Worm (Caenorhabditis elegans) whole organism, L1 larva: Measurements from ENCODE around the gene sea-2.
A peak's percentile ranks its signal among the peaks of the same experiment; 100 is the strongest.

Source experiments
- C34B4.2 ChIP-seq: sonication (generic microtip); optimal IDR thresholded peaks from 2 replicates; lab custom pipeline; 2017; ENCODE audit warnings: mild to moderate bottlenecking, missing genetic modification characterization, missing compliant biosample characterization
- F16B12.6 ChIP-seq: fragments of 150-350 bp; optimal IDR thresholded peaks from 2 replicates; lab custom pipeline; 2014; ENCODE audit warnings: missing biosample characterization, missing genetic modification characterization
- Y116A8C.19 ChIP-seq: sonication (generic microtip); optimal IDR thresholded peaks from 2 replicates; lab custom pipeline; 2016; ENCODE audit warnings: missing compliant biosample characterization, missing genetic modification characterization, borderline replicate concordance
- ama-1 ChIP-seq: fragments of 150-350 bp; optimal IDR thresholded peaks from 2 replicates; lab custom pipeline; 2014
- ceh-8 ChIP-seq: fragments of 200-800 bp; sonication (Bioruptor generic); optimal IDR thresholded peaks from 2 replicates; lab custom pipeline; 2018; ENCODE audit warnings: mild to moderate bottlenecking, missing genetic modification characterization, moderate library complexity, missing compliant biosample characterization
- ceh-82 ChIP-seq, 3 experiments: fragments of 150-350 bp in 1 of 3; sonication (generic microtip) in 2 of 3; optimal IDR thresholded peaks; 2 replicates each; lab custom pipeline; 2014 to 2017; ENCODE audit warnings: missing biosample characterization in 3 of 3, missing genetic modification characterization in 3 of 3
- ceh-88 ChIP-seq: fragments of 200-800 bp; sonication (Bioruptor generic); IDR thresholded peaks from 2 replicates; pipeline ENCODE4 v1.3.6; 2022; ENCODE audit warnings: missing genetic modification characterization, missing compliant biosample characterization
- dpl-1 ChIP-seq, 3 experiments: fragments of 150-350 bp in 2 of 3; sonication (generic microtip) in 1 of 3; optimal IDR thresholded peaks; 2 replicates each; lab custom pipeline; 2014 to 2017; ENCODE audit warnings: missing biosample characterization in 3 of 3, missing genetic modification characterization in 3 of 3, missing genetic modification reagents in 3 of 3
- efl-1 ChIP-seq, 4 experiments: fragments of 150-350 bp; optimal IDR thresholded peaks in 3 of 4; peaks in 1 of 4; 1 replicate in 1 of 4; 2 replicates in 3 of 4; lab custom pipeline; 2014; ENCODE audit warnings: missing biosample characterization in 2 of 4, missing genetic modification characterization in 2 of 4, missing genetic modification reagents in 2 of 4
- efl-3 ChIP-seq: fragments of 200-800 bp; sonication (Bioruptor generic); optimal IDR thresholded peaks from 2 replicates; lab custom pipeline; 2018; ENCODE audit warnings: mild to moderate bottlenecking, missing genetic modification characterization, missing compliant biosample characterization
- egl-13 ChIP-seq: sonication (generic microtip); optimal IDR thresholded peaks from 2 replicates; lab custom pipeline; 2016; ENCODE audit warnings: missing genotype, missing genetic modification reagents, missing genetic modification characterization, missing compliant biosample characterization
- elt-2 ChIP-seq: sonication (generic microtip); optimal IDR thresholded peaks from 2 replicates; lab custom pipeline; 2016; ENCODE audit warnings: missing genetic modification characterization, mild to moderate bottlenecking, inconsistent platforms, missing compliant biosample characterization, missing genetic modification reagents
- fkh-10 ChIP-seq: sonication (generic microtip); optimal IDR thresholded peaks from 2 replicates; lab custom pipeline; 2017; ENCODE audit warnings: missing biosample characterization, missing genetic modification reagents, missing genetic modification characterization
- fkh-4 ChIP-seq: sonication (generic microtip); optimal IDR thresholded peaks from 2 replicates; lab custom pipeline; 2016; ENCODE audit warnings: missing compliant biosample characterization, missing genetic modification characterization, borderline replicate concordance
- fos-1 ChIP-seq: fragments of 150-350 bp; optimal IDR thresholded peaks from 2 replicates; lab custom pipeline; 2014; ENCODE audit warnings: missing biosample characterization, missing genetic modification characterization
- hlh-4 ChIP-seq: sonication (generic microtip); optimal IDR thresholded peaks from 2 replicates; lab custom pipeline; 2016; ENCODE audit warnings: mild to moderate bottlenecking, missing genetic modification characterization, missing compliant biosample characterization
- hpl-2 ChIP-seq: fragments of 150-350 bp; optimal IDR thresholded peaks from 2 replicates; lab custom pipeline; 2014; ENCODE audit warnings: missing biosample characterization, missing genetic modification reagents, missing genetic modification characterization
- irx-1 ChIP-seq: sonication (generic microtip); optimal IDR thresholded peaks from 2 replicates; lab custom pipeline; 2016; ENCODE audit warnings: missing genetic modification characterization, missing compliant biosample characterization
- isw-1 ChIP-seq: fragments of 200-800 bp; sonication (Bioruptor generic); IDR thresholded peaks from 2 replicates; pipeline ENCODE4 v1.3.6; 2022; ENCODE audit warnings: missing genetic modification characterization, missing compliant biosample characterization
- jun-1 ChIP-seq: fragments of 150-350 bp; optimal IDR thresholded peaks from 2 replicates; lab custom pipeline; 2014; ENCODE audit warnings: missing biosample characterization, missing genetic modification reagents, missing genetic modification characterization
- lin-13 ChIP-seq: fragments of 150-350 bp; optimal IDR thresholded peaks from 2 replicates; lab custom pipeline; 2014; ENCODE audit warnings: missing biosample characterization, missing genetic modification reagents, missing genetic modification characterization
- lin-15B ChIP-seq: fragments of 150-350 bp; sonication (generic microtip); optimal IDR thresholded peaks from 3 replicates; lab custom pipeline; 2014; ENCODE audit warnings: missing biosample characterization, missing genetic modification characterization
- lsy-2 ChIP-seq, 2 experiments: fragments of 150-350 bp; optimal IDR thresholded peaks; 2 replicates each; lab custom pipeline; 2014; ENCODE audit warnings: missing biosample characterization in 2 of 2, missing genetic modification characterization in 2 of 2
- mdl-1 ChIP-seq, 2 experiments: fragments of 150-350 bp; optimal IDR thresholded peaks; 2 replicates each; lab custom pipeline; 2014 to 2017; ENCODE audit warnings: missing biosample characterization in 2 of 2, missing genetic modification characterization in 2 of 2, inconsistent platforms in 1 of 2
- mef-2 ChIP-seq: fragments of 150-350 bp; optimal IDR thresholded peaks from 2 replicates; lab custom pipeline; 2014; ENCODE audit warnings: missing biosample characterization, missing genetic modification characterization
- mep-1 ChIP-seq: fragments of 150-350 bp; optimal IDR thresholded peaks from 2 replicates; lab custom pipeline; 2014; ENCODE audit warnings: missing biosample characterization, missing genetic modification characterization
- nhr-19 ChIP-seq: fragments of 200-800 bp; sonication (Bioruptor generic); conservative IDR thresholded peaks from 2 replicates; pipeline ENCODE4 v1.3.6; 2022; ENCODE audit warnings: missing genetic modification characterization, missing compliant biosample characterization
- nhr-237 ChIP-seq: fragments of 150-350 bp; optimal IDR thresholded peaks from 2 replicates; lab custom pipeline; 2014; ENCODE audit warnings: missing biosample characterization, missing genetic modification characterization
- nhr-28 ChIP-seq: fragments of 150-350 bp; optimal IDR thresholded peaks from 2 replicates; lab custom pipeline; 2014; ENCODE audit warnings: missing biosample characterization, missing genetic modification characterization
- nhr-47 ChIP-seq: sonication (generic microtip); optimal IDR thresholded peaks from 2 replicates; lab custom pipeline; 2016; ENCODE audit warnings: mild to moderate bottlenecking, missing genetic modification characterization, moderate library complexity, missing compliant biosample characterization
- nhr-77 ChIP-seq: fragments of 150-350 bp; optimal IDR thresholded peaks from 2 replicates; lab custom pipeline; 2014; ENCODE audit warnings: missing biosample characterization, missing genetic modification characterization
- nhr-84 ChIP-seq: sonication (generic microtip); optimal IDR thresholded peaks from 2 replicates; lab custom pipeline; 2017; ENCODE audit warnings: missing biosample characterization, missing genetic modification characterization
- nhr-85 ChIP-seq: sonication (generic microtip); peaks from one replicate; lab custom pipeline; 2016; ENCODE audit warnings: missing genetic modification characterization, inconsistent platforms, missing compliant biosample characterization
- nhr-90 ChIP-seq: sonication (generic microtip); optimal IDR thresholded peaks from 2 replicates; lab custom pipeline; 2016; ENCODE audit warnings: mild to moderate bottlenecking, missing genetic modification characterization, missing compliant biosample characterization; ENCODE audit not compliant: poor library complexity
- pag-3 ChIP-seq: sonication (generic microtip); optimal IDR thresholded peaks from 2 replicates; lab custom pipeline; 2017; ENCODE audit warnings: missing genetic modification characterization, mild to moderate bottlenecking, missing compliant biosample characterization, antibody characterized with exemption, borderline replicate concordance; ENCODE audit not compliant: insufficient read depth
- rnt-1 ChIP-seq: sonication (generic microtip); optimal IDR thresholded peaks from 2 replicates; lab custom pipeline; 2016; ENCODE audit warnings: mild to moderate bottlenecking, missing genetic modification characterization, moderate library complexity, missing compliant biosample characterization
- skn-1 ChIP-seq: fragments of 150-350 bp; optimal IDR thresholded peaks from 2 replicates; lab custom pipeline; 2014; ENCODE audit warnings: missing biosample characterization, missing genetic modification characterization
- snu-23 ChIP-seq: sonication (generic microtip); optimal IDR thresholded peaks from 2 replicates; lab custom pipeline; 2016; ENCODE audit warnings: missing genetic modification characterization, missing compliant biosample characterization
- sptf-1 ChIP-seq: fragments of 150-350 bp; optimal IDR thresholded peaks from 2 replicates; lab custom pipeline; 2014; ENCODE audit warnings: missing biosample characterization, missing genetic modification characterization
- sup-37 ChIP-seq: fragments of 200-800 bp; sonication (Bioruptor generic); optimal IDR thresholded peaks from 2 replicates; lab custom pipeline; 2018; ENCODE audit warnings: mild to moderate bottlenecking, missing genetic modification characterization, missing compliant biosample characterization
- swsn-7 ChIP-seq: sonication (generic microtip); optimal IDR thresholded peaks from 2 replicates; lab custom pipeline; 2016; ENCODE audit warnings: missing genetic modification characterization, missing compliant biosample characterization
- tbx-2 ChIP-seq: sonication (generic microtip); optimal IDR thresholded peaks from 2 replicates; lab custom pipeline; 2016; ENCODE audit warnings: missing genetic modification characterization, missing compliant biosample characterization
- tlp-1 ChIP-seq: fragments of 150-350 bp; optimal IDR thresholded peaks from 2 replicates; lab custom pipeline; 2014; ENCODE audit warnings: missing biosample characterization, missing genetic modification characterization
- unc-130 ChIP-seq: fragments of 150-350 bp; optimal IDR thresholded peaks from 2 replicates; lab custom pipeline; 2017; ENCODE audit warnings: missing biosample characterization, missing genetic modification characterization, inconsistent platforms
- unc-98 ChIP-seq: fragments of 200-800 bp; sonication (Bioruptor generic); IDR thresholded peaks from 2 replicates; pipeline ENCODE4 v1.3.6; 2022; ENCODE audit warnings: missing genetic modification characterization, missing compliant biosample characterization
- vab-15 ChIP-seq: sonication (generic microtip); optimal IDR thresholded peaks from 2 replicates; lab custom pipeline; 2017; ENCODE audit warnings: missing genotype, mild to moderate bottlenecking, missing genetic modification characterization, missing compliant biosample characterization
- zag-1 ChIP-seq: fragments of 150-350 bp; optimal IDR thresholded peaks from 2 replicates; lab custom pipeline; 2014; ENCODE audit warnings: missing biosample characterization, missing genetic modification characterization
- ztf-4 ChIP-seq: fragments of 150-350 bp; optimal IDR thresholded peaks from 2 replicates; lab custom pipeline; 2014; ENCODE audit warnings: missing biosample characterization, missing genetic modification characterization

sea-2 gene

DNA sequence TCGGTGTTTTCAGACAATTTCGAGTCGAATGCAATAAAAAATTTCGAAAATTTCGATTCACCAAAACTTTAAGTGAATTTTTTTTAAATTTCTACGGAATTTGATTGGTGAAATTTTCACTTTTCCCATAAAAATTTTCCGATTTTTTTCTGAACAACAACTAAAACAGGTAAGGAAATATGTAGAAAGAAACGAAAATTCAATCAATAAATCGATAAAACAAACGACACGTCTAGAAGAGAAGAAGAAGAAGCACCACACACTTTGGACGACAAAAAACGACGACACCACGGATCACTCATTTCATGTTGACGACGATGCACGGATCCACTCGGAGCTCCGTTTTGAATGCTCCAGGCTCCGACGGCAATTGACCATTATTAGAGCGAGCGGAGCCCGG is 27.5 kb upstream of the sea-2 start:
- TF ChIP-seq nhr-84 (tag; lab: Kevin White, UChicago) (no peak), ama-1 (lab: Kevin White, UChicago) (no peak), zag-1 (tag; lab: Kevin White, UChicago) (no peak), pag-3 (tag; lab: Kevin White, UChicago) (no peak), lsy-2 (tag; optimal IDR thresholded peaks at IDR 0.05; lab: Kevin White, UChicago) (no peak), C34B4.2 (no peak), hpl-2 (no peak), unc-130 (tag; lab: Kevin White, UChicago) (no peak), mef-2 (tag; lab: Kevin White, UChicago) (no peak), nhr-19 (GFP tag; lab: Robert Waterston, UW) (no peak), nhr-47 (tag; lab: Kevin White, UChicago) (no peak), nhr-28 (tag; lab: Kevin White, UChicago) (no peak), unc-98 (GFP tag; lab: Robert Waterston, UW) (no peak), efl-3 (GFP tag; lab: Kevin White, UChicago) (no peak), dpl-1 (GFP tag; optimal IDR thresholded peaks at IDR 0.05; lab: Kevin White, UChicago) (no peak), vab-15 (no peak)

- TF ChIP-seq snu-23 (no peak), ceh-8 (no peak), F16B12.6 (no peak), vab-15 (no peak), egl-13 (no peak), ztf-4 (no peak), rnt-1 (tag; lab: Kevin White, UChicago) (no peak), elt-2 (no peak), lin-13 (GFP tag; lab: Kevin White, UChicago) (no peak), hlh-4 (tag; lab: Kevin White, UChicago) (no peak), fkh-10 (no peak), mef-2 (tag; lab: Kevin White, UChicago) (no peak), isw-1 (GFP tag; lab: Robert Waterston, UW) (no peak), Y116A8C.19 (tag; lab: Kevin White, UChicago) (no peak), nhr-237 (tag; lab: Kevin White, UChicago) (no peak), fos-1 (no peak)
- TF ChIP-seq, all 84 proteins: peak for 0
These were observed 22.2 kb upstream of the sea-2 start, which contains the start of gene plpp-1.1 for ce11 chrII:3927943-3928393. Gene plpp-1.1, minus strand, starts transcription at chrII:3927993.

DNA sequence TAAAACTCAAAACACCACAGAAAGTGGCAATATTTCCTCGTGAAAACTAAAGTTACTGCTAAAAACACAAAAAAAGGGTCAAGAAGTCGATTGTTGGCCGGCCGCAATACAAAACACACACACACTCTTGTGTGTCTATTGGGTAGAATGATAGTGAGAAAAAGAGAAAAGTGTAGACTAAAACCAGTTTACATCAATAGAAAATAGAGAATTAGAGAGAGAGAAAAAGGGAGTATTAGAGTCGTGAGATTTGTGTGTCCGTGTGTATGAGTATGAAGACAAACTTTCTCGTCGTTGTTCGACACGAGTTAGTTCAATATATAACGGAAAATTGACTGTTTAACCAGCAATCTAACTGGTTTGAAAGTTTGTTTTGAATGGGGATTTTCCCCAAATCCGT is 20.7 kb upstream of the sea-2 start:
- peak; percentile 47 for TF ChIP-seq tbx-2 (tag; lab: Kevin White, UChicago)
- TF ChIP-seq skn-1, result peak; percentile 41
- TF ChIP-seq nhr-28 (tag; lab: Kevin White, UChicago), result no peak
- peak; percentile 12 for TF ChIP-seq nhr-90 (tag; lab: Kevin White, UChicago)
- TF ChIP-seq jun-1 (tag; lab: Kevin White, UChicago), result no peak
- TF ChIP-seq nhr-47 (tag; lab: Kevin White, UChicago), result no peak
- no peak for TF ChIP-seq sup-37 (GFP tag; lab: Kevin White, UChicago)
- no peak for TF ChIP-seq isw-1 (GFP tag; lab: Robert Waterston, UW)
- no peak for TF ChIP-seq mdl-1 (tag; optimal IDR thresholded peaks at IDR 0.05; lab: Kevin White, UChicago)
- no peak for TF ChIP-seq efl-3 (GFP tag; lab: Kevin White, UChicago)
- no peak for TF ChIP-seq fkh-10
- TF ChIP-seq efl-1 (optimal IDR thresholded peaks at IDR 0.05; lab: Kevin White, UChicago), result peak; percentile 6 to 36
- peak; percentile 7 to 81 for TF ChIP-seq efl-1 (GFP tag; optimal IDR thresholded peaks at IDR 0.05 in 1 of 2; lab: Kevin White, UChicago)
- TF ChIP-seq nhr-84 (tag; lab: Kevin White, UChicago), result no peak
- TF ChIP-seq dpl-1 (GFP tag; optimal IDR thresholded peaks at IDR 0.05; lab: Kevin White, UChicago), result peak in 2 of 3 experiments; percentile 26 to 48
- no peak for TF ChIP-seq lin-15B
- no peak for TF ChIP-seq sptf-1
- TF ChIP-seq pag-3 (tag; lab: Kevin White, UChicago), result no peak
- TF ChIP-seq rnt-1 (tag; lab: Kevin White, UChicago), result no peak
- peak; percentile 58 for TF ChIP-seq nhr-85 (tag; lab: Kevin White, UChicago)
- TF ChIP-seq mep-1 (tag; lab: Kevin White, UChicago), result peak; percentile 54
- TF ChIP-seq snu-23, result peak; percentile 71
- TF ChIP-seq nhr-77, result peak; percentile 33
- TF ChIP-seq hpl-2, result no peak
- no peak for TF ChIP-seq irx-1 (tag; lab: Kevin White, UChicago)
- peak in 1 of 3 experiments; percentile 6 for TF ChIP-seq ceh-82 (tag; optimal IDR thresholded peaks at IDR 0.05; lab: Kevin White, UChicago)
- TF ChIP-seq nhr-237 (tag; lab: Kevin White, UChicago), result peak; percentile 3
- no peak for TF ChIP-seq tlp-1 (tag; lab: Kevin White, UChicago)
- TF ChIP-seq C34B4.2, result no peak
- TF ChIP-seq swsn-7 (tag; lab: Kevin White, UChicago), result no peak
- TF ChIP-seq ceh-88 (GFP tag; lab: Robert Waterston, UW), result no peak
- no peak for TF ChIP-seq fkh-4 (tag; lab: Kevin White, UChicago)
- no peak for TF ChIP-seq zag-1 (tag; lab: Kevin White, UChicago)
